Worm (Caenorhabditis elegans) whole organism, L4 larva: Measurements from ENCODE around the gene tmed-10.
A peak's percentile ranks its signal among the peaks of the same experiment; 100 is the strongest.

Experiments used
- D1046.2 ChIP-seq: fragments of 200-800 bp; sonication (Bioruptor generic); IDR thresholded peaks from 2 replicates; pipeline ENCODE4 v1.3.6; 2022; ENCODE audit warnings: missing genetic modification characterization, missing compliant biosample characterization
- F10B5.3 ChIP-seq: sonication (generic microtip); optimal IDR thresholded peaks from 2 replicates; lab custom pipeline; 2016; ENCODE audit warnings: mild to moderate bottlenecking, missing genetic modification characterization, missing compliant biosample characterization
- F37D6.2 ChIP-seq: sonication (generic microtip); optimal IDR thresholded peaks from 2 replicates; lab custom pipeline; 2016; ENCODE audit warnings: mild to moderate bottlenecking, missing genetic modification characterization, missing compliant biosample characterization
- F49E8.2 ChIP-seq: sonication (generic microtip); optimal IDR thresholded peaks from 2 replicates; lab custom pipeline; 2016; ENCODE audit warnings: missing compliant biosample characterization, mild to moderate bottlenecking, missing genetic modification characterization, borderline replicate concordance
- R02D3.7 ChIP-seq: fragments of 150-350 bp; sonication (generic microtip); optimal IDR thresholded peaks from 3 replicates; lab custom pipeline; 2014; ENCODE audit warnings: missing biosample characterization, missing genetic modification characterization
- T26A8.4 ChIP-seq: fragments of 200-800 bp; sonication (Bioruptor generic); IDR thresholded peaks from 2 replicates; pipeline ENCODE4 v1.3.6; 2022; ENCODE audit warnings: missing genetic modification characterization, missing compliant biosample characterization
- Y75B8A.6 ChIP-seq: fragments of 200-800 bp; sonication (Bioruptor generic); IDR thresholded peaks from 2 replicates; pipeline ENCODE4 v1.3.6; 2022; ENCODE audit warnings: missing genetic modification reagents, missing genetic modification characterization, missing compliant biosample characterization
- aly-2 ChIP-seq: sonication (generic microtip); optimal IDR thresholded peaks from 2 replicates; lab custom pipeline; 2018; ENCODE audit warnings: missing biosample characterization, missing genetic modification characterization
- ama-1 ChIP-seq: fragments of 150-350 bp; optimal IDR thresholded peaks from 2 replicates; lab custom pipeline; 2014; ENCODE audit warnings: inconsistent platforms, mixed read lengths
- ceh-44 ChIP-seq: fragments of 200-800 bp; sonication (Bioruptor generic); IDR thresholded peaks from 2 replicates; pipeline ENCODE4 v1.3.6; 2022; ENCODE audit warnings: missing genetic modification reagents, missing genetic modification characterization, missing compliant biosample characterization
- ceh-62 ChIP-seq: sonication (generic microtip); optimal IDR thresholded peaks from 2 replicates; lab custom pipeline; 2017; ENCODE audit warnings: missing biosample characterization, missing genetic modification characterization
- ceh-82 ChIP-seq: sonication (generic microtip); optimal IDR thresholded peaks from 2 replicates; lab custom pipeline; 2017; ENCODE audit warnings: missing biosample characterization, missing genetic modification characterization
- ces-1 ChIP-seq: fragments of 150-350 bp; sonication (generic microtip); optimal IDR thresholded peaks from 4 replicates; lab custom pipeline; 2014; ENCODE audit warnings: missing biosample characterization, missing genetic modification reagents, missing genetic modification characterization
- dmd-6 ChIP-seq: fragments of 200-800 bp; sonication (Bioruptor generic); IDR thresholded peaks from 2 replicates; pipeline ENCODE4 v1.3.6; 2022; ENCODE audit warnings: missing genetic modification reagents, missing genetic modification characterization, missing compliant biosample characterization
- dmd-9 ChIP-seq: fragments of 200-800 bp; sonication (Bioruptor generic); IDR thresholded peaks from 2 replicates; pipeline ENCODE4 v1.3.6; 2022; ENCODE audit warnings: missing genetic modification reagents, missing genetic modification characterization, missing compliant biosample characterization
- duxl-1 ChIP-seq: sonication (generic microtip); optimal IDR thresholded peaks from 2 replicates; lab custom pipeline; 2016; ENCODE audit warnings: mild to moderate bottlenecking, missing genetic modification characterization, moderate library complexity, missing compliant biosample characterization; ENCODE audit not compliant: poor library complexity
- dve-1 ChIP-seq: sonication (generic microtip); optimal IDR thresholded peaks from 2 replicates; lab custom pipeline; 2017; ENCODE audit warnings: antibody characterized with exemption, mild to moderate bottlenecking, missing genetic modification characterization, missing compliant biosample characterization; ENCODE audit not compliant: insufficient read depth
- egl-27 ChIP-seq: sonication (generic microtip); optimal IDR thresholded peaks from 3 replicates; lab custom pipeline; 2017; ENCODE audit warnings: missing biosample characterization, missing genetic modification reagents, missing genetic modification characterization
- egl-43 ChIP-seq: fragments of 200-800 bp; sonication (Bioruptor generic); IDR thresholded peaks from 2 replicates; pipeline ENCODE4 v1.3.6; 2022; ENCODE audit warnings: missing genetic modification reagents, missing genetic modification characterization, missing compliant biosample characterization
- fkh-10 ChIP-seq: fragments of 150-350 bp; optimal IDR thresholded peaks from 2 replicates; lab custom pipeline; 2014; ENCODE audit warnings: missing biosample characterization, missing genetic modification reagents, missing genetic modification characterization
- hif-1 ChIP-seq, 2 experiments: sonication (generic microtip); optimal IDR thresholded peaks; 2 replicates each; lab custom pipeline; 2016 to 2017; ENCODE audit warnings: missing compliant biosample characterization in 2 of 2, missing genetic modification characterization in 2 of 2, missing genetic modification reagents in 2 of 2, missing genotype in 2 of 2, mild to moderate bottlenecking in 1 of 2
- hlh-30 ChIP-seq: sonication (generic microtip); optimal IDR thresholded peaks from 2 replicates; lab custom pipeline; 2017; ENCODE audit warnings: antibody characterized with exemption, mild to moderate bottlenecking, missing genetic modification characterization, missing compliant biosample characterization; ENCODE audit not compliant: insufficient read depth
- lin-15B ChIP-seq: fragments of 150-350 bp; sonication (generic microtip); optimal IDR thresholded peaks from 3 replicates; lab custom pipeline; 2014; ENCODE audit warnings: missing biosample characterization, missing genetic modification characterization
- lin-29 ChIP-seq: fragments of 200-800 bp; sonication (Bioruptor generic); IDR thresholded peaks from 2 replicates; pipeline ENCODE4 v1.3.6; 2022; ENCODE audit warnings: missing genetic modification reagents, missing genetic modification characterization, missing compliant biosample characterization
- lin-39 ChIP-seq: fragments of 150-350 bp; optimal IDR thresholded peaks from 2 replicates; lab custom pipeline; 2014; ENCODE audit warnings: missing biosample characterization, missing genetic modification reagents, missing genetic modification characterization
- lsy-2 ChIP-seq, 2 experiments: fragments of 150-350 bp in 1 of 2; sonication (generic microtip) in 1 of 2; optimal IDR thresholded peaks; 2 replicates each; lab custom pipeline; 2014 to 2017; ENCODE audit warnings: missing biosample characterization in 2 of 2, missing genetic modification characterization in 2 of 2
- madf-9 ChIP-seq: fragments of 200-800 bp; sonication (Bioruptor generic); conservative IDR thresholded peaks from 2 replicates; pipeline ENCODE4 v1.3.6; 2022; ENCODE audit warnings: missing genetic modification reagents, missing genetic modification characterization, missing compliant biosample characterization
- mdl-1 ChIP-seq, 2 experiments: fragments of 150-350 bp in 1 of 2; sonication (generic microtip) in 1 of 2; optimal IDR thresholded peaks; 2 replicates each; lab custom pipeline; 2014 to 2017; ENCODE audit warnings: missing biosample characterization in 2 of 2, missing genetic modification characterization in 2 of 2
- mxl-3 ChIP-seq: fragments of 200-800 bp; sonication (Bioruptor generic); optimal IDR thresholded peaks from 2 replicates; lab custom pipeline; 2018; ENCODE audit warnings: mild to moderate bottlenecking, missing genetic modification characterization, missing compliant biosample characterization
- nhr-10 ChIP-seq: fragments of 150-350 bp; optimal IDR thresholded peaks from 2 replicates; lab custom pipeline; 2014; ENCODE audit warnings: missing biosample characterization, missing genetic modification characterization
- nhr-11 ChIP-seq: fragments of 150-350 bp; optimal IDR thresholded peaks from 2 replicates; lab custom pipeline; 2014; ENCODE audit warnings: missing biosample characterization, missing genetic modification characterization
- nhr-111 ChIP-seq: fragments of 200-800 bp; sonication (Bioruptor generic); optimal IDR thresholded peaks from 2 replicates; lab custom pipeline; 2018; ENCODE audit warnings: mild to moderate bottlenecking, missing genetic modification characterization, missing compliant biosample characterization
- nhr-25 ChIP-seq: sonication (generic microtip); optimal IDR thresholded peaks from 2 replicates; lab custom pipeline; 2017; ENCODE audit warnings: missing genetic modification characterization, mild to moderate bottlenecking, missing compliant biosample characterization, antibody characterized with exemption, moderate library complexity, borderline replicate concordance; ENCODE audit not compliant: insufficient read depth
- nhr-48 ChIP-seq: sonication (generic microtip); optimal IDR thresholded peaks from 2 replicates; lab custom pipeline; 2016; ENCODE audit warnings: mild to moderate bottlenecking, missing genetic modification characterization, missing compliant biosample characterization
- pha-4 ChIP-seq, 2 experiments: fragments of 150-350 bp in 1 of 2; fragments of 200-800 bp in 1 of 2; sonication (Bioruptor generic) in 1 of 2; IDR thresholded peaks in 1 of 2; optimal IDR thresholded peaks in 1 of 2; 2 replicates each; pipeline versions ENCODE4 v1.3.6 to Lab custom; 2014 to 2022; ENCODE audit warnings: missing genetic modification characterization in 2 of 2, missing genetic modification reagents in 2 of 2, missing biosample characterization in 1 of 2, missing compliant biosample characterization in 1 of 2
- set-16 ChIP-seq: fragments of 200-800 bp; sonication (Bioruptor generic); IDR thresholded peaks from 2 replicates; pipeline ENCODE4 v1.3.6; 2022; ENCODE audit warnings: missing genetic modification reagents, missing genetic modification characterization, missing compliant biosample characterization
- snpc-1.2 ChIP-seq: fragments of 200-800 bp; sonication (Bioruptor generic); IDR thresholded peaks from 2 replicates; pipeline ENCODE4 v1.3.6; 2022; ENCODE audit warnings: missing genetic modification reagents, missing genetic modification characterization, missing compliant biosample characterization
- snpc-4 ChIP-seq: fragments of 150-350 bp; optimal IDR thresholded peaks from 2 replicates; lab custom pipeline; 2014; ENCODE audit warnings: missing biosample characterization, missing genetic modification characterization
- spr-1 ChIP-seq: sonication (generic microtip); optimal IDR thresholded peaks from 2 replicates; lab custom pipeline; 2016; ENCODE audit warnings: mild to moderate bottlenecking, missing genetic modification characterization, missing compliant biosample characterization
- spr-3 ChIP-seq: fragments of 200-800 bp; sonication (Bioruptor generic); optimal IDR thresholded peaks from 2 replicates; lab custom pipeline; 2018; ENCODE audit warnings: mild to moderate bottlenecking, missing genetic modification characterization, missing compliant biosample characterization
- tag-97 ChIP-seq: fragments of 200-800 bp; sonication (Bioruptor generic); IDR thresholded peaks from 2 replicates; pipeline ENCODE4 v1.3.6; 2022; ENCODE audit warnings: missing genetic modification characterization, missing compliant biosample characterization
- unc-62 ChIP-seq, 3 experiments: fragments of 150-350 bp in 1 of 3; sonication (generic microtip); optimal IDR thresholded peaks in 2 of 3; peaks in 1 of 3; 1 replicate in 1 of 3; 2 replicates in 2 of 3; lab custom pipeline; 2014 to 2017; ENCODE audit warnings: missing biosample characterization in 3 of 3, missing genetic modification characterization in 3 of 3, missing genetic modification reagents in 3 of 3, missing genotype in 1 of 3
- vab-7 ChIP-seq: fragments of 200-800 bp; sonication (Bioruptor generic); IDR thresholded peaks from 2 replicates; pipeline ENCODE4 v1.3.6; 2022; ENCODE audit warnings: missing genetic modification reagents, missing genetic modification characterization, missing compliant biosample characterization
- zfp-3 ChIP-seq: fragments of 200-800 bp; sonication (Bioruptor generic); conservative IDR thresholded peaks from 2 replicates; pipeline ENCODE4 v1.3.6; 2022; ENCODE audit warnings: missing genetic modification reagents, missing genetic modification characterization, missing compliant biosample characterization
- ztf-7 ChIP-seq: fragments of 150-350 bp; optimal IDR thresholded peaks from 2 replicates; lab custom pipeline; 2014; ENCODE audit warnings: missing biosample characterization, missing genetic modification characterization

The tmed-10 gene

ce11 chrV:11326914-11327367 lies at the start of gene tmed-10 (continued):
- TF ChIP-seq ces-1 (no peak), mxl-3 (GFP tag; lab: Kevin White, UChicago) (peak; percentile 77), T26A8.4 (GFP tag; lab: Robert Waterston, UW) (peak; percentile 65; the same call in 1 of the 2 replicates), snpc-1.2 (GFP tag; lab: Robert Waterston, UW) (peak; percentile 62), pha-4 (GFP tag; IDR thresholded peaks at IDR 0.05; lab: Robert Waterston, UW) (0 out of 2 replicates have a peak, but pooled peaks have one; percentile 51), pha-4 (tag; optimal IDR thresholded peaks at IDR 0.05; lab: Kevin White, UChicago) (peak; percentile 18)

- TF ChIP-seq ceh-62 (no peak), set-16 (GFP tag; lab: Robert Waterston, UW) (no peak; the same call in none of the 2 replicates), dmd-6 (GFP tag; lab: Robert Waterston, UW) (peak; percentile 77), spr-1 (tag; lab: Kevin White, UChicago) (peak; percentile 3), egl-27 (tag; lab: Kevin White, UChicago) (no peak), tag-97 (GFP tag; lab: Robert Waterston, UW) (no peak), nhr-11 (tag; lab: Kevin White, UChicago) (peak; percentile 24), zfp-3 (no peak), fkh-10 (GFP tag; lab: Kevin White, UChicago) (peak; percentile 54), nhr-48 (tag; lab: Kevin White, UChicago) (no peak), T26A8.4 (GFP tag; lab: Robert Waterston, UW) (0 out of 2 replicates have a peak, but pooled peaks have one; percentile 36), egl-43 (peak; percentile 73; the same call in 1 of the 2 replicates), lin-39 (tag; lab: Kevin White, UChicago) (no peak), unc-62 (GFP tag; optimal IDR thresholded peaks at IDR 0.05 in 1 of 2; lab: Kevin White, UChicago) (peak in 1 of 2 experiments; percentile 91), unc-62 (tag; optimal IDR thresholded peaks at IDR 0.05; lab: Kevin White, UChicago) (no peak), lsy-2 (tag; optimal IDR thresholded peaks at IDR 0.05; lab: Kevin White, UChicago) (peak in 1 of 2 experiments; percentile 79), nhr-10 (tag; lab: Kevin White, UChicago) (no peak), dmd-9 (GFP tag; lab: Robert Waterston, UW) (no peak), pha-4 (GFP tag; IDR thresholded peaks at IDR 0.05; lab: Robert Waterston, UW) (peak; percentile 47; the same call in 1 of the 2 replicates), pha-4 (tag; optimal IDR thresholded peaks at IDR 0.05; lab: Kevin White, UChicago) (no peak), ceh-82 (tag; lab: Kevin White, UChicago) (no peak), Y75B8A.6 (GFP tag; lab: Robert Waterston, UW) (no peak), dve-1 (tag; lab: Kevin White, UChicago) (peak; percentile 42), duxl-1 (tag; lab: Kevin White, UChicago) (no peak), madf-9 (GFP tag; lab: Robert Waterston, UW) (no peak), mxl-3 (GFP tag; lab: Kevin White, UChicago) (no peak), D1046.2 (GFP tag; lab: Robert Waterston, UW) (no peak), nhr-25 (tag; lab: Kevin White, UChicago) (no peak), ztf-7 (peak; percentile 56), nhr-111 (GFP tag; lab: Kevin White, UChicago) (no peak), snpc-4 (tag; lab: Kevin White, UChicago) (no peak), ceh-44 (no peak), F49E8.2 (tag; lab: Kevin White, UChicago) (no peak), hlh-30 (tag; lab: Kevin White, UChicago) (peak; percentile 84), ama-1 (lab: Kevin White, UChicago) (no peak), aly-2 (tag; lab: Kevin White, UChicago) (no peak), F10B5.3 (tag; lab: Kevin White, UChicago) (no peak), F37D6.2 (tag; lab: Kevin White, UChicago) (peak; percentile 31), R02D3.7 (tag; lab: Kevin White, UChicago) (no peak), vab-7 (GFP tag; lab: Robert Waterston, UW) (no peak), lin-15B (no peak), mdl-1 (tag; optimal IDR thresholded peaks at IDR 0.05; lab: Kevin White, UChicago) (peak in 1 of 2 experiments; percentile 8), hif-1 (tag; optimal IDR thresholded peaks at IDR 0.05; lab: Kevin White, UChicago) (peak in 1 of 2 experiments; percentile 61), spr-3 (GFP tag; lab: Kevin White, UChicago) (no peak), lin-29 (GFP tag; lab: Robert Waterston, UW) (no peak)
Measured at ce11 chrV:11375150-11375792, 48.5 kb upstream of the tmed-10 start, which contains the start of gene cnb-1. Gene cnb-1, plus strand, starts transcription at chrV:11375742.
